Worm (Caenorhabditis elegans) whole organism, L1 larva: Measurements from ENCODE around the gene sqv-8.

Experiments used
- aha-1 ChIP-seq: fragments of 150-350 bp; optimal IDR thresholded peaks from 2 replicates; lab custom pipeline; 2014; ENCODE audit warnings: missing biosample characterization, missing genetic modification characterization
- aly-2 ChIP-seq: fragments of 150-350 bp; optimal IDR thresholded peaks from 2 replicates; lab custom pipeline; 2014; ENCODE audit warnings: missing biosample characterization, missing genetic modification characterization
- ama-1 ChIP-seq: fragments of 150-350 bp; optimal IDR thresholded peaks from 2 replicates; lab custom pipeline; 2014
- blmp-1 ChIP-seq: fragments of 150-350 bp; optimal IDR thresholded peaks from 2 replicates; lab custom pipeline; 2014; ENCODE audit warnings: missing biosample characterization, missing genetic modification characterization
- ceh-63 ChIP-seq: fragments of 200-800 bp; sonication (Bioruptor generic); optimal IDR thresholded peaks from 2 replicates; lab custom pipeline; 2018; ENCODE audit warnings: mild to moderate bottlenecking, missing genetic modification characterization, missing compliant biosample characterization
- ceh-90 ChIP-seq: sonication (generic microtip); optimal IDR thresholded peaks from 2 replicates; lab custom pipeline; 2016; ENCODE audit warnings: missing genetic modification characterization, missing compliant biosample characterization
- dpl-1 ChIP-seq, 3 experiments: fragments of 150-350 bp in 2 of 3; sonication (generic microtip) in 1 of 3; optimal IDR thresholded peaks; 2 replicates each; lab custom pipeline; 2014 to 2017; ENCODE audit warnings: missing biosample characterization in 3 of 3, missing genetic modification characterization in 3 of 3, missing genetic modification reagents in 3 of 3
- efl-1 ChIP-seq, 4 experiments: fragments of 150-350 bp; optimal IDR thresholded peaks in 3 of 4; peaks in 1 of 4; 1 replicate in 1 of 4; 2 replicates in 3 of 4; lab custom pipeline; 2014; ENCODE audit warnings: missing biosample characterization in 2 of 4, missing genetic modification characterization in 2 of 4, missing genetic modification reagents in 2 of 4
- efl-3 ChIP-seq: fragments of 200-800 bp; sonication (Bioruptor generic); optimal IDR thresholded peaks from 2 replicates; lab custom pipeline; 2018; ENCODE audit warnings: mild to moderate bottlenecking, missing genetic modification characterization, missing compliant biosample characterization
- egl-13 ChIP-seq: sonication (generic microtip); optimal IDR thresholded peaks from 2 replicates; lab custom pipeline; 2016; ENCODE audit warnings: missing genotype, missing genetic modification reagents, missing genetic modification characterization, missing compliant biosample characterization
- egl-27 ChIP-seq, 2 experiments: fragments of 150-350 bp in 1 of 2; sonication (generic microtip); optimal IDR thresholded peaks; 3 replicates each; lab custom pipeline; 2017 to 2018; ENCODE audit warnings: missing biosample characterization in 2 of 2, missing genetic modification characterization in 2 of 2, missing genetic modification reagents in 2 of 2
- elt-2 ChIP-seq: sonication (generic microtip); optimal IDR thresholded peaks from 2 replicates; lab custom pipeline; 2016; ENCODE audit warnings: missing genetic modification characterization, mild to moderate bottlenecking, inconsistent platforms, missing compliant biosample characterization, missing genetic modification reagents
- elt-3 ChIP-seq, 6 experiments: fragments of 150-350 bp in 1 of 6; sonication (generic microtip); optimal IDR thresholded peaks; 2 replicates each; lab custom pipeline; 2017 to 2018; ENCODE audit warnings: missing biosample characterization in 6 of 6, missing genetic modification characterization in 6 of 6, inconsistent platforms in 1 of 6
- fkh-10 ChIP-seq: sonication (generic microtip); optimal IDR thresholded peaks from 2 replicates; lab custom pipeline; 2017; ENCODE audit warnings: missing biosample characterization, missing genetic modification reagents, missing genetic modification characterization
- fkh-4 ChIP-seq: sonication (generic microtip); optimal IDR thresholded peaks from 2 replicates; lab custom pipeline; 2016; ENCODE audit warnings: missing compliant biosample characterization, missing genetic modification characterization, borderline replicate concordance
- hlh-17 ChIP-seq: fragments of 200-800 bp; sonication (Bioruptor generic); optimal IDR thresholded peaks from 2 replicates; lab custom pipeline; 2018; ENCODE audit warnings: missing genetic modification characterization, mild to moderate bottlenecking, missing compliant biosample characterization, moderate library complexity, borderline replicate concordance
- hlh-4 ChIP-seq: sonication (generic microtip); optimal IDR thresholded peaks from 2 replicates; lab custom pipeline; 2016; ENCODE audit warnings: mild to moderate bottlenecking, missing genetic modification characterization, missing compliant biosample characterization
- lin-14 ChIP-seq: fragments of 200-800 bp; sonication (Bioruptor generic); optimal IDR thresholded peaks from 2 replicates; lab custom pipeline; 2018; ENCODE audit warnings: mild to moderate bottlenecking, missing genetic modification characterization, moderate library complexity, missing compliant biosample characterization
- lin-15B ChIP-seq: fragments of 150-350 bp; sonication (generic microtip); optimal IDR thresholded peaks from 3 replicates; lab custom pipeline; 2014; ENCODE audit warnings: missing biosample characterization, missing genetic modification characterization
- lin-35 ChIP-seq, 2 experiments: fragments of 150-350 bp; optimal IDR thresholded peaks; 2 replicates each; lab custom pipeline; 2014; ENCODE audit warnings: missing biosample characterization in 2 of 2, missing genetic modification characterization in 2 of 2, missing genetic modification reagents in 2 of 2
- lin-39 ChIP-seq: fragments of 150-350 bp; optimal IDR thresholded peaks from 2 replicates; lab custom pipeline; 2014; ENCODE audit warnings: missing biosample characterization, missing genetic modification reagents, missing genetic modification characterization
- lsy-2 ChIP-seq, 2 experiments: fragments of 150-350 bp; optimal IDR thresholded peaks; 2 replicates each; lab custom pipeline; 2014; ENCODE audit warnings: missing biosample characterization in 2 of 2, missing genetic modification characterization in 2 of 2
- mep-1 ChIP-seq: fragments of 150-350 bp; optimal IDR thresholded peaks from 2 replicates; lab custom pipeline; 2014; ENCODE audit warnings: missing biosample characterization, missing genetic modification characterization
- nhr-12 ChIP-seq: sonication (generic microtip); optimal IDR thresholded peaks from 2 replicates; lab custom pipeline; 2017; ENCODE audit warnings: missing biosample characterization, missing genetic modification characterization
- nhr-19 ChIP-seq: fragments of 200-800 bp; sonication (Bioruptor generic); conservative IDR thresholded peaks from 2 replicates; pipeline ENCODE4 v1.3.6; 2022; ENCODE audit warnings: missing genetic modification characterization, missing compliant biosample characterization
- nhr-20 ChIP-seq: sonication (generic microtip); optimal IDR thresholded peaks from 2 replicates; lab custom pipeline; 2016; ENCODE audit warnings: mild to moderate bottlenecking, missing genetic modification characterization, missing compliant biosample characterization
- nhr-47 ChIP-seq: sonication (generic microtip); optimal IDR thresholded peaks from 2 replicates; lab custom pipeline; 2016; ENCODE audit warnings: mild to moderate bottlenecking, missing genetic modification characterization, moderate library complexity, missing compliant biosample characterization
- nhr-71 ChIP-seq: sonication (generic microtip); optimal IDR thresholded peaks from 2 replicates; lab custom pipeline; 2016; ENCODE audit warnings: mild to moderate bottlenecking, missing genetic modification characterization, moderate library complexity, missing compliant biosample characterization
- nhr-85 ChIP-seq: sonication (generic microtip); peaks from one replicate; lab custom pipeline; 2016; ENCODE audit warnings: missing genetic modification characterization, inconsistent platforms, missing compliant biosample characterization
- rnt-1 ChIP-seq: sonication (generic microtip); optimal IDR thresholded peaks from 2 replicates; lab custom pipeline; 2016; ENCODE audit warnings: mild to moderate bottlenecking, missing genetic modification characterization, moderate library complexity, missing compliant biosample characterization
- snu-23 ChIP-seq: sonication (generic microtip); optimal IDR thresholded peaks from 2 replicates; lab custom pipeline; 2016; ENCODE audit warnings: missing genetic modification characterization, missing compliant biosample characterization
- sox-4 ChIP-seq: sonication (generic microtip); optimal IDR thresholded peaks from 2 replicates; lab custom pipeline; 2016; ENCODE audit warnings: missing genetic modification characterization, missing compliant biosample characterization
- swsn-7 ChIP-seq: sonication (generic microtip); optimal IDR thresholded peaks from 2 replicates; lab custom pipeline; 2016; ENCODE audit warnings: missing genetic modification characterization, missing compliant biosample characterization
- unc-30 ChIP-seq: sonication (generic microtip); optimal IDR thresholded peaks from 2 replicates; lab custom pipeline; 2017; ENCODE audit warnings: missing biosample characterization, missing genetic modification characterization
- unc-62 ChIP-seq: fragments of 150-350 bp; optimal IDR thresholded peaks from 2 replicates; lab custom pipeline; 2014; ENCODE audit warnings: missing biosample characterization, missing genetic modification reagents, missing genetic modification characterization
- vab-15 ChIP-seq: sonication (generic microtip); optimal IDR thresholded peaks from 2 replicates; lab custom pipeline; 2017; ENCODE audit warnings: missing genotype, mild to moderate bottlenecking, missing genetic modification characterization, missing compliant biosample characterization
- xbp-1 ChIP-seq: sonication (generic microtip); optimal IDR thresholded peaks from 2 replicates; lab custom pipeline; 2016; ENCODE audit warnings: missing genetic modification characterization, missing compliant biosample characterization

sqv-8 gene

ce11 chrII:9605954-9606353 is 40.8 kb upstream of the sqv-8 start:
- no peak for TF ChIP-seq unc-30 (tag; lab: Kevin White, UChicago)
- no peak for TF ChIP-seq fkh-4 (tag; lab: Kevin White, UChicago)
- TF ChIP-seq lin-14, result peak; percentile 43
- TF ChIP-seq unc-62 (GFP tag; lab: Kevin White, UChicago), result no peak
- peak; percentile 47 for TF ChIP-seq lin-39 (tag; lab: Kevin White, UChicago)
- TF ChIP-seq hlh-17, result no peak
- TF ChIP-seq nhr-47 (tag; lab: Kevin White, UChicago), result no peak
- TF ChIP-seq aly-2 (tag; lab: Kevin White, UChicago), result no peak
- no peak for TF ChIP-seq fkh-10 (GFP tag; lab: Kevin White, UChicago)
- peak; percentile 8 for TF ChIP-seq snu-23
- no peak for TF ChIP-seq aha-1 (tag; lab: Kevin White, UChicago)
- TF ChIP-seq hlh-4 (tag; lab: Kevin White, UChicago), result no peak
- TF ChIP-seq nhr-12, result no peak
- TF ChIP-seq efl-3 (GFP tag; lab: Kevin White, UChicago), result no peak
- no peak for TF ChIP-seq dpl-1 (GFP tag; optimal IDR thresholded peaks at IDR 0.05; lab: Kevin White, UChicago)
- TF ChIP-seq lin-35 (GFP tag; optimal IDR thresholded peaks at IDR 0.05; lab: Kevin White, UChicago), result peak in 1 of 2 experiments; percentile 7
- TF ChIP-seq blmp-1 (tag; lab: Kevin White, UChicago), result peak; percentile 78
- peak; percentile 88 for TF ChIP-seq nhr-85 (tag; lab: Kevin White, UChicago)
- no peak for TF ChIP-seq egl-13 (tag; lab: Kevin White, UChicago)
- TF ChIP-seq nhr-19 (GFP tag; lab: Robert Waterston, UW), result peak; percentile 39
- TF ChIP-seq elt-3 (tag; optimal IDR thresholded peaks at IDR 0.05; lab: Kevin White, UChicago), result peak in 3 of 6 experiments; percentile 8 to 85 (median 51)
- peak in 1 of 2 experiments; percentile 32 for TF ChIP-seq lsy-2 (tag; optimal IDR thresholded peaks at IDR 0.05; lab: Kevin White, UChicago)
- TF ChIP-seq nhr-71 (tag; lab: Kevin White, UChicago), result peak; percentile 45
- TF ChIP-seq egl-27 (tag; optimal IDR thresholded peaks at IDR 0.05; lab: Kevin White, UChicago), result no peak
- no peak for TF ChIP-seq swsn-7 (tag; lab: Kevin White, UChicago)
- no peak for TF ChIP-seq lin-15B (tag; lab: Kevin White, UChicago)
- peak; percentile 74 for TF ChIP-seq nhr-20 (tag; lab: Kevin White, UChicago)
- no peak for TF ChIP-seq vab-15 (tag; lab: Kevin White, UChicago)
- no peak for TF ChIP-seq xbp-1 (tag; lab: Kevin White, UChicago)
- TF ChIP-seq rnt-1 (tag; lab: Kevin White, UChicago), result no peak
- TF ChIP-seq ceh-63 (GFP tag; lab: Kevin White, UChicago), result no peak
- no peak for TF ChIP-seq sox-4 (tag; lab: Kevin White, UChicago)
- no peak for TF ChIP-seq mep-1 (tag; lab: Kevin White, UChicago)
- no peak for TF ChIP-seq elt-2 (tag; lab: Kevin White, UChicago)
- TF ChIP-seq, all 84 proteins: peak for 11

ce11 chrII:9606485-9607036 is 40.2 kb upstream of the sqv-8 start:
- no peak for TF ChIP-seq ceh-90 (tag; lab: Kevin White, UChicago)
- no peak for TF ChIP-seq efl-1 (optimal IDR thresholded peaks at IDR 0.05; lab: Kevin White, UChicago)
- peak in 1 of 2 experiments; percentile 42 for TF ChIP-seq efl-1 (GFP tag; optimal IDR thresholded peaks at IDR 0.05 in 1 of 2; lab: Kevin White, UChicago)
- TF ChIP-seq lin-35 (GFP tag; optimal IDR thresholded peaks at IDR 0.05; lab: Kevin White, UChicago), result peak in 1 of 2 experiments; percentile 44

ce11 chrII:9607137-9607536 is 39.6 kb upstream of the sqv-8 start:
- peak; percentile 62 for TF ChIP-seq nhr-19 (GFP tag; lab: Robert Waterston, UW)
- TF ChIP-seq elt-2 (tag; lab: Kevin White, UChicago), result peak; percentile 63
- TF ChIP-seq lin-35 (GFP tag; optimal IDR thresholded peaks at IDR 0.05; lab: Kevin White, UChicago), result peak in 1 of 2 experiments; percentile 3
- no peak for TF ChIP-seq ama-1 (lab: Kevin White, UChicago)
- no peak for TF ChIP-seq vab-15 (tag; lab: Kevin White, UChicago)
- no peak for TF ChIP-seq egl-13 (tag; lab: Kevin White, UChicago)
